Worm (Caenorhabditis elegans) whole organism, young adult: Measurements from ENCODE around the gene srxa-6.
A peak's percentile ranks its signal among the peaks of the same experiment; 100 is the strongest.

Experiments
- B0336.3 ChIP-seq: fragments of 200-800 bp; sonication (Bioruptor generic); IDR thresholded peaks from 2 replicates; pipeline ENCODE4 v1.3.6; 2022; ENCODE audit warnings: missing genetic modification characterization, missing compliant biosample characterization
- Y56A3A.18 ChIP-seq: fragments of 200-800 bp; sonication (Bioruptor generic); IDR thresholded peaks from 2 replicates; pipeline ENCODE4 v1.3.6; 2022; ENCODE audit warnings: missing genetic modification reagents, missing genetic modification characterization, missing compliant biosample characterization
- ama-1 ChIP-seq, 3 experiments: fragments of 150-350 bp in 1 of 3; sonication (generic microtip) in 2 of 3; optimal IDR thresholded peaks; 2 replicates each; lab custom pipeline; 2014 to 2018; ENCODE audit warnings: missing biosample characterization in 2 of 3, missing genetic modification characterization in 2 of 3, missing genetic modification reagents in 2 of 3
- egl-18 ChIP-seq: fragments of 200-800 bp; sonication (Bioruptor generic); IDR thresholded peaks from 2 replicates; pipeline ENCODE4 v1.3.6; 2022; ENCODE audit warnings: missing genetic modification reagents, missing genetic modification characterization, missing compliant biosample characterization
- hlh-12 ChIP-seq: sonication (generic microtip); optimal IDR thresholded peaks from 2 replicates; lab custom pipeline; 2016; ENCODE audit warnings: missing genetic modification characterization, missing compliant biosample characterization
- hmg-20 ChIP-seq: fragments of 200-800 bp; sonication (Bioruptor generic); IDR thresholded peaks from 2 replicates; pipeline ENCODE4 v1.3.6; 2022; ENCODE audit warnings: missing genetic modification reagents, missing genetic modification characterization, missing compliant biosample characterization
- lin-54 ChIP-seq: fragments of 200-800 bp; sonication (Bioruptor generic); optimal IDR thresholded peaks from 2 replicates; lab custom pipeline; 2018; ENCODE audit warnings: mild to moderate bottlenecking, missing genetic modification characterization, missing compliant biosample characterization
- mcd-1 ChIP-seq: fragments of 200-800 bp; sonication (Bioruptor generic); IDR thresholded peaks from 2 replicates; pipeline ENCODE4 v1.3.6; 2022; ENCODE audit warnings: missing genetic modification reagents, missing genetic modification characterization, missing compliant biosample characterization
- mes-4 ChIP-seq: sonication (generic microtip); optimal IDR thresholded peaks from 2 replicates; lab custom pipeline; 2016; ENCODE audit warnings: missing genotype, missing genetic modification characterization, missing compliant biosample characterization
- nhr-80 ChIP-seq: sonication (generic microtip); optimal IDR thresholded peaks from 2 replicates; lab custom pipeline; 2016; ENCODE audit warnings: missing genetic modification characterization, missing compliant biosample characterization
- pbrm-1 ChIP-seq: fragments of 200-800 bp; sonication (Bioruptor generic); IDR thresholded peaks from 2 replicates; pipeline ENCODE4 v1.3.6; 2022; ENCODE audit warnings: missing genetic modification reagents, missing genetic modification characterization, missing compliant biosample characterization
- sdz-38 ChIP-seq: sonication (generic microtip); optimal IDR thresholded peaks from 2 replicates; lab custom pipeline; 2016; ENCODE audit warnings: missing genotype, missing genetic modification characterization, missing compliant biosample characterization
- snpc-4 ChIP-seq, 5 experiments: fragments of 150-350 bp in 1 of 5; sonication (generic microtip) in 4 of 5; optimal IDR thresholded peaks; 2 replicates each; lab custom pipeline; 2014 to 2018; ENCODE audit warnings: missing genetic modification characterization in 5 of 5, missing biosample characterization in 3 of 5, antibody characterized with exemption in 2 of 5, mild to moderate bottlenecking in 2 of 5, missing compliant biosample characterization in 2 of 5, missing genotype in 2 of 5, moderate library complexity in 2 of 5, missing genetic modification reagents in 1 of 5
- unc-62 ChIP-seq: fragments of 150-350 bp; optimal IDR thresholded peaks from 2 replicates; lab custom pipeline; 2014; ENCODE audit warnings: missing biosample characterization, missing genetic modification reagents, missing genetic modification characterization

DNA sequence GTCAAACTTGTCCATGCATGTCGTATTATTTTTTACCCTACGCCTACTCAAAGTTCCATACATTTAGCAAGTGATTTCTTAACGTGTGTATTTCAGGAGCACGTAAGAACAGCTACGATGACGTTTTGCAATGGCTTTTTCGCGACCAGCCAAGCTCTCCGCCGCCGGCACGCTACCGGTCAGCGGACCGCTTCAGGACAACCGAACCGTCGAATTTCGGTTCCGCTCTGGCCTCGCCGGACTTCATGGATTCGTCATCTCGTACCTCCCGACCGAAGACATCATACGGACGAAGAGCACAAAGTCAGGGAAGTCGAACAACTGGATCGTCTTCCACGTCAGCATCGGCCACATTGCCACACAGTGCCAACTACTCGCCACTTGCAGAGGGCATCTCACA, 48.9 kb downstream of the srxa-6 start:
- TF ChIP-seq B0336.3 (GFP tag; lab: Robert Waterston, UW) (peak; percentile 19; the same call in 1 of the 2 replicates), sdz-38 (tag; lab: Kevin White, UChicago) (no peak), mcd-1 (GFP tag; lab: Robert Waterston, UW) (no peak; the same call in 1 of the 2 replicates), nhr-80 (tag; lab: Kevin White, UChicago) (no peak), hlh-12 (no peak), unc-62 (GFP tag; lab: Kevin White, UChicago) (no peak), ama-1 (optimal IDR thresholded peaks at IDR 0.05; lab: Kevin White, UChicago) (no peak), ama-1 (GFP tag; optimal IDR thresholded peaks at IDR 0.05; lab: Kevin White, UChicago) (no peak), Y56A3A.18 (0 out of 2 replicates have a peak, but pooled peaks have one; percentile 27), egl-18 (GFP tag; lab: Robert Waterston, UW) (no peak), lin-54 (GFP tag; lab: Kevin White, UChicago) (no peak), pbrm-1 (no peak), snpc-4 (GFP tag; optimal IDR thresholded peaks at IDR 0.05; lab: Kevin White, UChicago) (no peak), snpc-4 (tag; optimal IDR thresholded peaks at IDR 0.05; lab: Kevin White, UChicago) (no peak), hmg-20 (GFP tag; lab: Robert Waterston, UW) (no peak), mes-4 (no peak)
